Fruit fly (Drosophila melanogaster) whole organism, embryonic: Measurements from ENCODE around the gene LPCAT.

Source experiments
- Asciz ChIP-seq: fragments of 200-800 bp; sonication (Bioruptor generic); optimal IDR thresholded peaks from 2 replicates; lab custom pipeline; 2017; ENCODE audit warnings: missing biosample characterization, mild to moderate bottlenecking, missing genetic modification characterization, missing genetic modification reagents
- Bdp1 ChIP-seq: fragments of 200-800 bp; sonication (Bioruptor generic); optimal IDR thresholded peaks from 3 replicates; lab custom pipeline; 2016; ENCODE audit warnings: missing biosample characterization, missing genetic modification characterization
- CG10543 ChIP-seq: fragments of 200-800 bp; sonication (Bioruptor generic); optimal IDR thresholded peaks from 3 replicates; lab custom pipeline; 2017; ENCODE audit warnings: missing biosample characterization, mild to moderate bottlenecking, missing genetic modification characterization, moderate library complexity
- CG10979 ChIP-seq: fragments of 200-800 bp; sonication (Bioruptor generic); optimal IDR thresholded peaks from 2 replicates; lab custom pipeline; 2018; ENCODE audit warnings: missing biosample characterization, mild to moderate bottlenecking, missing genetic modification characterization, moderate library complexity
- CG11504 ChIP-seq: fragments of 200-800 bp; sonication (Bioruptor generic); optimal IDR thresholded peaks from 3 replicates; lab custom pipeline; 2019; ENCODE audit warnings: missing biosample characterization, mild to moderate bottlenecking, missing genetic modification characterization, moderate library complexity
- CG11560 ChIP-seq: fragments of 200-800 bp; sonication (Bioruptor generic); IDR thresholded peaks from 3 replicates; pipeline ENCODE4 v1.3.6; 2022; ENCODE audit warnings: missing biosample characterization, missing genetic modification characterization
- CG13624 ChIP-seq: fragments of 200-800 bp; sonication (Bioruptor generic); optimal IDR thresholded peaks from 2 replicates; lab custom pipeline; 2016; ENCODE audit warnings: missing biosample characterization, missing genetic modification characterization
- CG16779 ChIP-seq: fragments of 200-800 bp; sonication (Bioruptor generic); IDR thresholded peaks from 2 replicates; pipeline ENCODE4 v1.3.6; 2022; ENCODE audit warnings: missing biosample characterization, missing genetic modification characterization
- CG1792 ChIP-seq: fragments of 200-800 bp; sonication (Bioruptor generic); optimal IDR thresholded peaks from 2 replicates; lab custom pipeline; 2016; ENCODE audit warnings: missing biosample characterization, missing genetic modification characterization
- CG2202 ChIP-seq: fragments of 200-800 bp; sonication (Bioruptor generic); optimal IDR thresholded peaks from 2 replicates; lab custom pipeline; 2018; ENCODE audit warnings: missing biosample characterization, mild to moderate bottlenecking, missing genetic modification characterization
- CG4404 ChIP-seq: fragments of 200-800 bp; sonication (Bioruptor generic); IDR thresholded peaks from 2 replicates; pipeline ENCODE4 v1.3.6; 2022; ENCODE audit warnings: missing biosample characterization, missing genetic modification characterization
- CG7745 ChIP-seq: fragments of 200-800 bp; sonication (Bioruptor generic); optimal IDR thresholded peaks from 2 replicates; lab custom pipeline; 2018; ENCODE audit warnings: missing biosample characterization, mild to moderate bottlenecking, missing genetic modification characterization, moderate library complexity
- CG9932 ChIP-seq: fragments of 200-800 bp; sonication (Bioruptor generic); IDR thresholded peaks from 2 replicates; pipeline ENCODE4 v1.3.6; 2022; ENCODE audit warnings: missing biosample characterization, missing genetic modification characterization
- CoRest ChIP-seq: fragments of 200-800 bp; sonication (Bioruptor generic); optimal IDR thresholded peaks from 3 replicates; lab custom pipeline; 2018; ENCODE audit warnings: missing biosample characterization, mild to moderate bottlenecking, missing genetic modification characterization, moderate library complexity
- GATAe ChIP-seq: fragments of 200-800 bp; sonication (Bioruptor generic); conservative IDR thresholded peaks from 2 replicates; pipeline ENCODE4 v1.3.6; 2022; ENCODE audit warnings: missing biosample characterization, missing genetic modification characterization
- HHEX ChIP-seq: fragments of 200-800 bp; sonication (Bioruptor generic); optimal IDR thresholded peaks from 3 replicates; lab custom pipeline; 2017; ENCODE audit warnings: missing biosample characterization, mild to moderate bottlenecking, missing genetic modification characterization, missing genetic modification reagents
- HLH4C ChIP-seq: fragments of 200-800 bp; sonication (Bioruptor generic); IDR thresholded peaks from 3 replicates; pipeline ENCODE4 v1.3.6; 2022; ENCODE audit warnings: missing biosample characterization, missing genetic modification characterization; ENCODE audit not compliant: partially characterized antibody
- Mad ChIP-seq: fragments of 200-800 bp; sonication (Bioruptor generic); optimal IDR thresholded peaks from 2 replicates; lab custom pipeline; 2016; ENCODE audit warnings: missing biosample characterization, missing genetic modification characterization
- NC2α ChIP-seq: fragments of 200-800 bp; sonication (Bioruptor generic); optimal IDR thresholded peaks from 2 replicates; lab custom pipeline; 2016; ENCODE audit warnings: missing biosample characterization, missing genetic modification characterization
- Neu2 ChIP-seq: fragments of 200-800 bp; sonication (Bioruptor generic); optimal IDR thresholded peaks from 3 replicates; lab custom pipeline; 2016; ENCODE audit warnings: missing biosample characterization, missing genetic modification characterization, borderline replicate concordance
- Nf-YB ChIP-seq: fragments of 200-800 bp; sonication (Bioruptor generic); optimal IDR thresholded peaks from 3 replicates; lab custom pipeline; 2019; ENCODE audit warnings: missing biosample characterization, mild to moderate bottlenecking, missing genetic modification characterization, moderate library complexity
- aop ChIP-seq: fragments of 200-800 bp; sonication (Bioruptor generic); IDR thresholded peaks from 2 replicates; pipeline ENCODE4 v1.3.6; 2022; ENCODE audit warnings: missing biosample characterization, missing genetic modification characterization
- bsh ChIP-seq, 2 experiments: fragments of 200-800 bp; sonication (Bioruptor generic); optimal IDR thresholded peaks; 2 replicates each; lab custom pipeline; 2017 to 2018; ENCODE audit warnings: mild to moderate bottlenecking in 2 of 2, missing biosample characterization in 2 of 2, missing genetic modification characterization in 2 of 2, moderate library complexity in 1 of 2
- cas ChIP-seq: fragments of 200-800 bp; sonication (Bioruptor generic); IDR thresholded peaks from 2 replicates; pipeline ENCODE4 v1.3.6; 2022; ENCODE audit warnings: missing biosample characterization, missing genetic modification characterization
- cato ChIP-seq: fragments of 200-800 bp; sonication (Bioruptor generic); optimal IDR thresholded peaks from 2 replicates; lab custom pipeline; 2016; ENCODE audit warnings: missing biosample characterization, missing genetic modification characterization, borderline replicate concordance
- en ChIP-seq: fragments of 200-800 bp; sonication (Bioruptor generic); optimal IDR thresholded peaks from 2 replicates; lab custom pipeline; 2016; ENCODE audit warnings: missing biosample characterization, missing genetic modification characterization
- fd102C ChIP-seq: fragments of 200-800 bp; sonication (Bioruptor generic); optimal IDR thresholded peaks from 2 replicates; lab custom pipeline; 2018; ENCODE audit warnings: missing biosample characterization, mild to moderate bottlenecking, missing genetic modification characterization, moderate library complexity
- fru ChIP-seq: fragments of >200 bp; optimal IDR thresholded peaks from 2 replicates; lab custom pipeline; 2017
- gt ChIP-seq: fragments of 200-800 bp; sonication (Bioruptor generic); IDR thresholded peaks from 2 replicates; pipeline ENCODE4 v1.3.6; 2022; ENCODE audit warnings: missing biosample characterization, missing genetic modification characterization
- her ChIP-seq: fragments of 200-800 bp; sonication (Bioruptor generic); optimal IDR thresholded peaks from 2 replicates; lab custom pipeline; 2016; ENCODE audit warnings: missing biosample characterization, missing genetic modification characterization
- inv ChIP-seq: fragments of 200-800 bp; sonication (Bioruptor generic); IDR thresholded peaks from 2 replicates; pipeline ENCODE4 v1.3.6; 2022; ENCODE audit warnings: missing biosample characterization, missing genetic modification characterization; ENCODE audit not compliant: partially characterized antibody
- jumu ChIP-seq: fragments of 200-800 bp; sonication (Bioruptor generic); optimal IDR thresholded peaks from 3 replicates; lab custom pipeline; 2016; ENCODE audit warnings: missing biosample characterization, missing genetic modification characterization
- kay ChIP-seq: fragments of 200-800 bp; sonication (Bioruptor generic); optimal IDR thresholded peaks from 2 replicates; lab custom pipeline; 2016; ENCODE audit warnings: missing biosample characterization, missing genetic modification characterization
- kni ChIP-seq: fragments of 200-800 bp; sonication (Bioruptor generic); optimal IDR thresholded peaks from 3 replicates; lab custom pipeline; 2017; ENCODE audit warnings: mild to moderate bottlenecking, missing biosample characterization, missing genetic modification reagents, missing genetic modification characterization
- pb ChIP-seq: fragments of 200-800 bp; sonication (Bioruptor generic); optimal IDR thresholded peaks from 3 replicates; lab custom pipeline; 2016; ENCODE audit warnings: missing biosample characterization, missing genetic modification characterization
- pnt ChIP-seq: fragments of 200-800 bp; sonication (Bioruptor generic); optimal IDR thresholded peaks from 3 replicates; lab custom pipeline; 2016; ENCODE audit warnings: missing biosample characterization, missing genetic modification characterization
- prd ChIP-seq, 3 experiments: fragments of >200 bp in 2 of 3; fragments of 200-800 bp in 1 of 3; sonication (Bioruptor generic) in 1 of 3; optimal IDR thresholded peaks in 2 of 3; IDR thresholded peaks in 1 of 3; 2 replicates in 2 of 3; 3 replicates in 1 of 3; pipeline versions ENCODE4 v1.3.6 to Lab custom; 2017 to 2022; ENCODE audit warnings: missing biosample characterization in 1 of 3, missing genetic modification characterization in 1 of 3
- pzg ChIP-seq: fragments of 200-800 bp; sonication (Bioruptor generic); optimal IDR thresholded peaks from 3 replicates; lab custom pipeline; 2018; ENCODE audit warnings: missing biosample characterization, mild to moderate bottlenecking, missing genetic modification characterization, moderate library complexity
- rib ChIP-seq: fragments of 200-800 bp; sonication (Bioruptor generic); IDR thresholded peaks from 2 replicates; pipeline ENCODE4 v1.3.6; 2022; ENCODE audit warnings: missing biosample characterization, missing genetic modification characterization
- run ChIP-seq: fragments of 200-800 bp; sonication (Bioruptor generic); optimal IDR thresholded peaks from 3 replicates; lab custom pipeline; 2018; ENCODE audit warnings: missing biosample characterization, mild to moderate bottlenecking, missing genetic modification characterization
- sd ChIP-seq: fragments of 200-800 bp; sonication (Bioruptor generic); optimal IDR thresholded peaks from 3 replicates; lab custom pipeline; 2018; ENCODE audit warnings: missing biosample characterization, mild to moderate bottlenecking, missing genetic modification characterization, moderate library complexity
- seq ChIP-seq: fragments of 200-800 bp; sonication (Bioruptor generic); IDR thresholded peaks from 2 replicates; pipeline ENCODE4 v1.3.6; 2022; ENCODE audit warnings: missing biosample characterization, missing genetic modification characterization
- tgo ChIP-seq: fragments of 200-800 bp; sonication (Bioruptor generic); IDR thresholded peaks from 3 replicates; pipeline ENCODE4 v1.3.6; 2022; ENCODE audit warnings: missing biosample characterization, missing genetic modification characterization
- tna ChIP-seq: fragments of 200-800 bp; sonication (Bioruptor generic); IDR thresholded peaks from 2 replicates; pipeline ENCODE4 v1.3.6; 2022; ENCODE audit warnings: missing biosample characterization, missing genetic modification characterization; ENCODE audit not compliant: partially characterized antibody
- trh ChIP-seq: fragments of 200-800 bp; sonication (Bioruptor generic); optimal IDR thresholded peaks from 2 replicates; lab custom pipeline; 2016; ENCODE audit warnings: missing biosample characterization, missing genetic modification characterization
- tx ChIP-seq: fragments of 200-800 bp; sonication (Bioruptor generic); optimal IDR thresholded peaks from 2 replicates; lab custom pipeline; 2016; ENCODE audit warnings: missing biosample characterization, missing genetic modification characterization
- wor ChIP-seq: fragments of 200-800 bp; sonication (Bioruptor generic); IDR thresholded peaks from 2 replicates; pipeline ENCODE4 v1.3.6; 2022; ENCODE audit warnings: missing biosample characterization, missing genetic modification characterization
- zen2 ChIP-seq: fragments of 200-800 bp; sonication (Bioruptor generic); IDR thresholded peaks from 3 replicates; pipeline ENCODE4 v1.3.6; 2022; ENCODE audit warnings: missing biosample characterization, missing genetic modification characterization; ENCODE audit not compliant: partially characterized antibody

LPCAT gene

dm6 chrX:9578696-9579509, 884 bp downstream of the LPCAT start (continued):
- TF ChIP-seq CG7745 (tag; lab: Kevin White, UChicago) (peak; percentile 91), kay (peak; percentile 96), rib (GFP tag; lab: Robert Waterston, UW) (peak; percentile 98), inv (GFP tag; lab: Robert Waterston, UW) (no peak), CG10543 (peak; percentile 64), run (tag; lab: Kevin White, UChicago) (peak; percentile 92), CG11504 (tag; lab: Kevin White, UChicago) (peak; percentile 96), GATAe (GFP tag; lab: Robert Waterston, UW) (peak; percentile 86), pzg (GFP tag; lab: Kevin White, UChicago) (peak; percentile 26), pb (GFP tag; lab: Kevin White, UChicago) (peak; percentile 97), CG10979 (tag; lab: Kevin White, UChicago) (peak; percentile 98), CG2202 (tag; lab: Kevin White, UChicago) (peak; percentile 99), jumu (peak; percentile 99), zen2 (no peak), tna (GFP tag; lab: Robert Waterston, UW) (no peak), CG9932 (GFP tag; lab: Robert Waterston, UW) (peak; percentile 99), fru (lab: Kevin White, UChicago) (no peak), NC2α (GFP tag; lab: Kevin White, UChicago) (peak; percentile 98), fd102C (GFP tag; lab: Kevin White, UChicago) (peak; percentile 88), tgo (peak; percentile 98), CG11560 (tag; lab: Robert Waterston, UW) (peak; percentile 92), gt (peak; percentile 99), trh (GFP tag; lab: Kevin White, UChicago) (peak; percentile 97), seq (GFP tag; lab: Robert Waterston, UW) (peak; percentile 97), prd (optimal IDR thresholded peaks at IDR 0.05; lab: Kevin White, UChicago) (no peak), prd (GFP tag; IDR thresholded peaks at IDR 0.05; lab: Robert Waterston, UW) (peak; percentile 99), CG1792 (GFP tag; lab: Kevin White, UChicago) (peak; percentile 97), HLH4C (GFP tag; lab: Robert Waterston, UW) (no peak), en (GFP tag; lab: Kevin White, UChicago) (peak; percentile 94), kni (GFP tag; lab: Kevin White, UChicago) (peak; percentile 96), Neu2 (GFP tag; lab: Kevin White, UChicago) (peak; percentile 94), sd (tag; lab: Kevin White, UChicago) (peak; percentile 89), cato (GFP tag; lab: Kevin White, UChicago) (peak; percentile 98), CG16779 (GFP tag; lab: Robert Waterston, UW) (peak; percentile 97), HHEX (GFP tag; lab: Kevin White, UChicago) (peak; percentile 98), aop (GFP tag; lab: Robert Waterston, UW) (peak; percentile 98), tx (GFP tag; lab: Kevin White, UChicago) (peak; percentile 98), Mad (peak; percentile 98), CoRest (tag; lab: Kevin White, UChicago) (peak; percentile 98), CG13624 (GFP tag; lab: Kevin White, UChicago) (peak; percentile 98), Bdp1 (GFP tag; lab: Kevin White, UChicago) (peak; percentile 93), Nf-YB (peak; percentile 86), cas (GFP tag; lab: Robert Waterston, UW) (peak; percentile 95), wor (GFP tag; lab: Robert Waterston, UW) (peak; percentile 98), her (GFP tag; lab: Kevin White, UChicago) (peak; percentile 96), Asciz (GFP tag; lab: Kevin White, UChicago) (peak; percentile 95), bsh (GFP tag; optimal IDR thresholded peaks at IDR 0.05; lab: Kevin White, UChicago) (peak; percentile 98 to 99), CG4404 (GFP tag; lab: Robert Waterston, UW) (peak; percentile 99), pnt (GFP tag; lab: Kevin White, UChicago) (peak; percentile 99)
